Worm (Caenorhabditis elegans) whole organism, L4 larva: Measurements from ENCODE around the gene F40G12.4.

Experiments used
- F10B5.3 ChIP-seq: sonication (generic microtip); optimal IDR thresholded peaks from 2 replicates; lab custom pipeline; 2016; ENCODE audit warnings: mild to moderate bottlenecking, missing genetic modification characterization, missing compliant biosample characterization
- F44E2.7 ChIP-seq: fragments of 200-800 bp; sonication (Bioruptor generic); IDR thresholded peaks from 2 replicates; pipeline ENCODE4 v2.1.2; 2022; ENCODE audit warnings: missing genetic modification characterization, missing compliant biosample characterization
- R02D3.7 ChIP-seq: fragments of 150-350 bp; sonication (generic microtip); optimal IDR thresholded peaks from 3 replicates; lab custom pipeline; 2014; ENCODE audit warnings: missing biosample characterization, missing genetic modification characterization
- Y105C5A.15 ChIP-seq: fragments of 200-800 bp; sonication (Bioruptor generic); IDR thresholded peaks from 2 replicates; pipeline ENCODE4 v1.3.6; 2022; ENCODE audit warnings: missing genetic modification characterization, missing compliant biosample characterization
- Y75B8A.6 ChIP-seq: fragments of 200-800 bp; sonication (Bioruptor generic); IDR thresholded peaks from 2 replicates; pipeline ENCODE4 v1.3.6; 2022; ENCODE audit warnings: missing genetic modification reagents, missing genetic modification characterization, missing compliant biosample characterization
- ZK546.5 ChIP-seq, 2 experiments: sonication (generic microtip); optimal IDR thresholded peaks; 2 replicates each; lab custom pipeline; 2017; ENCODE audit warnings: missing biosample characterization in 2 of 2, missing genetic modification characterization in 2 of 2
- ceh-28 ChIP-seq: fragments of 150-350 bp; optimal IDR thresholded peaks from 2 replicates; lab custom pipeline; 2014; ENCODE audit warnings: missing biosample characterization, missing genetic modification reagents, missing genetic modification characterization
- ceh-44 ChIP-seq: fragments of 200-800 bp; sonication (Bioruptor generic); IDR thresholded peaks from 2 replicates; pipeline ENCODE4 v1.3.6; 2022; ENCODE audit warnings: missing genetic modification reagents, missing genetic modification characterization, missing compliant biosample characterization
- ces-1 ChIP-seq: fragments of 150-350 bp; sonication (generic microtip); optimal IDR thresholded peaks from 4 replicates; lab custom pipeline; 2014; ENCODE audit warnings: missing biosample characterization, missing genetic modification reagents, missing genetic modification characterization
- cey-2 ChIP-seq: sonication (generic microtip); optimal IDR thresholded peaks from 3 replicates; lab custom pipeline; 2017; ENCODE audit warnings: missing genetic modification characterization, mild to moderate bottlenecking, missing compliant biosample characterization, antibody characterized with exemption, borderline replicate concordance; ENCODE audit not compliant: insufficient read depth
- daf-12 ChIP-seq: fragments of 150-350 bp; optimal IDR thresholded peaks from 2 replicates; lab custom pipeline; 2014; ENCODE audit warnings: missing biosample characterization, missing genetic modification reagents, missing genetic modification characterization
- daf-16 ChIP-seq, 3 experiments: sonication (generic microtip); optimal IDR thresholded peaks; 2 replicates each; lab custom pipeline; 2016 to 2017; ENCODE audit warnings: missing genetic modification characterization in 3 of 3, missing genetic modification reagents in 3 of 3, mild to moderate bottlenecking in 2 of 3, missing compliant biosample characterization in 2 of 3, missing biosample characterization in 1 of 3, moderate library complexity in 1 of 3
- dmd-6 ChIP-seq: fragments of 200-800 bp; sonication (Bioruptor generic); IDR thresholded peaks from 2 replicates; pipeline ENCODE4 v1.3.6; 2022; ENCODE audit warnings: missing genetic modification reagents, missing genetic modification characterization, missing compliant biosample characterization
- dmd-8 ChIP-seq: fragments of 200-800 bp; sonication (Bioruptor generic); IDR thresholded peaks from 2 replicates; pipeline ENCODE4 v1.3.6; 2022; ENCODE audit warnings: missing genetic modification characterization, missing compliant biosample characterization
- dpl-1 ChIP-seq: fragments of 150-350 bp; optimal IDR thresholded peaks from 2 replicates; lab custom pipeline; 2014; ENCODE audit warnings: missing biosample characterization, missing genetic modification reagents, missing genetic modification characterization
- gei-8 ChIP-seq: fragments of 200-800 bp; sonication (Bioruptor generic); optimal IDR thresholded peaks from 2 replicates; lab custom pipeline; 2018; ENCODE audit warnings: mild to moderate bottlenecking, missing genetic modification characterization, missing compliant biosample characterization
- hmg-1.1 ChIP-seq: fragments of 200-800 bp; sonication (Bioruptor generic); IDR thresholded peaks from 2 replicates; pipeline ENCODE4 v1.3.6; 2022; ENCODE audit warnings: missing genetic modification reagents, missing genetic modification characterization, missing compliant biosample characterization
- jun-1 ChIP-seq: fragments of 150-350 bp; optimal IDR thresholded peaks from 2 replicates; lab custom pipeline; 2014; ENCODE audit warnings: missing biosample characterization, missing genetic modification reagents, missing genetic modification characterization
- lin-29 ChIP-seq: fragments of 200-800 bp; sonication (Bioruptor generic); IDR thresholded peaks from 2 replicates; pipeline ENCODE4 v1.3.6; 2022; ENCODE audit warnings: missing genetic modification reagents, missing genetic modification characterization, missing compliant biosample characterization
- mdl-1 ChIP-seq, 2 experiments: fragments of 150-350 bp in 1 of 2; sonication (generic microtip) in 1 of 2; optimal IDR thresholded peaks; 2 replicates each; lab custom pipeline; 2014 to 2017; ENCODE audit warnings: missing biosample characterization in 2 of 2, missing genetic modification characterization in 2 of 2
- mdt-29 ChIP-seq: fragments of 200-800 bp; sonication (Bioruptor generic); IDR thresholded peaks from 2 replicates; pipeline ENCODE4 v1.3.6; 2022; ENCODE audit warnings: missing genetic modification reagents, missing genetic modification characterization, missing compliant biosample characterization
- mxl-2 ChIP-seq: fragments of 200-800 bp; sonication (Bioruptor generic); conservative IDR thresholded peaks from 2 replicates; pipeline ENCODE4 v1.3.6; 2022; ENCODE audit warnings: missing genetic modification reagents, missing genetic modification characterization, missing compliant biosample characterization
- mxl-3 ChIP-seq: fragments of 200-800 bp; sonication (Bioruptor generic); optimal IDR thresholded peaks from 2 replicates; lab custom pipeline; 2018; ENCODE audit warnings: mild to moderate bottlenecking, missing genetic modification characterization, missing compliant biosample characterization
- nhr-10 ChIP-seq: fragments of 150-350 bp; optimal IDR thresholded peaks from 2 replicates; lab custom pipeline; 2014; ENCODE audit warnings: missing biosample characterization, missing genetic modification characterization
- nhr-42 ChIP-seq: fragments of 200-800 bp; sonication (Bioruptor generic); IDR thresholded peaks from 2 replicates; pipeline ENCODE4 v1.3.6; 2022; ENCODE audit warnings: missing genetic modification characterization, missing compliant biosample characterization
- nhr-48 ChIP-seq: sonication (generic microtip); optimal IDR thresholded peaks from 2 replicates; lab custom pipeline; 2016; ENCODE audit warnings: mild to moderate bottlenecking, missing genetic modification characterization, missing compliant biosample characterization
- nhr-76 ChIP-seq: fragments of 150-350 bp; optimal IDR thresholded peaks from 2 replicates; lab custom pipeline; 2014; ENCODE audit warnings: missing biosample characterization, missing genetic modification characterization
- pha-4 ChIP-seq, 2 experiments: fragments of 150-350 bp in 1 of 2; fragments of 200-800 bp in 1 of 2; sonication (Bioruptor generic) in 1 of 2; IDR thresholded peaks in 1 of 2; optimal IDR thresholded peaks in 1 of 2; 2 replicates each; pipeline versions ENCODE4 v1.3.6 to Lab custom; 2014 to 2022; ENCODE audit warnings: missing genetic modification characterization in 2 of 2, missing genetic modification reagents in 2 of 2, missing biosample characterization in 1 of 2, missing compliant biosample characterization in 1 of 2
- rbr-2 ChIP-seq: sonication (generic microtip); optimal IDR thresholded peaks from 2 replicates; lab custom pipeline; 2016; ENCODE audit warnings: missing genotype, missing genetic modification characterization, missing compliant biosample characterization
- saeg-2 ChIP-seq: fragments of 200-800 bp; sonication (Bioruptor generic); IDR thresholded peaks from 2 replicates; pipeline ENCODE4 v1.3.6; 2022; ENCODE audit warnings: missing genetic modification reagents, missing genetic modification characterization, missing compliant biosample characterization
- sdz-12 ChIP-seq: fragments of 200-800 bp; sonication (Bioruptor generic); optimal IDR thresholded peaks from 2 replicates; lab custom pipeline; 2018; ENCODE audit warnings: mild to moderate bottlenecking, missing genetic modification characterization, missing compliant biosample characterization
- set-16 ChIP-seq: fragments of 200-800 bp; sonication (Bioruptor generic); IDR thresholded peaks from 2 replicates; pipeline ENCODE4 v1.3.6; 2022; ENCODE audit warnings: missing genetic modification reagents, missing genetic modification characterization, missing compliant biosample characterization
- skn-1 ChIP-seq: fragments of 150-350 bp; optimal IDR thresholded peaks from 2 replicates; lab custom pipeline; 2014; ENCODE audit warnings: missing biosample characterization, missing genetic modification characterization
- snpc-1.2 ChIP-seq: fragments of 200-800 bp; sonication (Bioruptor generic); IDR thresholded peaks from 2 replicates; pipeline ENCODE4 v1.3.6; 2022; ENCODE audit warnings: missing genetic modification reagents, missing genetic modification characterization, missing compliant biosample characterization
- tag-97 ChIP-seq: fragments of 200-800 bp; sonication (Bioruptor generic); IDR thresholded peaks from 2 replicates; pipeline ENCODE4 v1.3.6; 2022; ENCODE audit warnings: missing genetic modification characterization, missing compliant biosample characterization
- vab-7 ChIP-seq: fragments of 200-800 bp; sonication (Bioruptor generic); IDR thresholded peaks from 2 replicates; pipeline ENCODE4 v1.3.6; 2022; ENCODE audit warnings: missing genetic modification reagents, missing genetic modification characterization, missing compliant biosample characterization
- zfp-2 ChIP-seq: sonication (generic microtip); optimal IDR thresholded peaks from 2 replicates; lab custom pipeline; 2016; ENCODE audit warnings: mild to moderate bottlenecking, missing genetic modification characterization, missing compliant biosample characterization
- zfp-3 ChIP-seq: fragments of 200-800 bp; sonication (Bioruptor generic); conservative IDR thresholded peaks from 2 replicates; pipeline ENCODE4 v1.3.6; 2022; ENCODE audit warnings: missing genetic modification reagents, missing genetic modification characterization, missing compliant biosample characterization
- zip-11 ChIP-seq: fragments of 200-800 bp; sonication (Bioruptor generic); IDR thresholded peaks from 2 replicates; pipeline ENCODE4 v1.3.6; 2022; ENCODE audit warnings: missing genetic modification characterization, missing compliant biosample characterization

The F40G12.4 gene

DNA sequence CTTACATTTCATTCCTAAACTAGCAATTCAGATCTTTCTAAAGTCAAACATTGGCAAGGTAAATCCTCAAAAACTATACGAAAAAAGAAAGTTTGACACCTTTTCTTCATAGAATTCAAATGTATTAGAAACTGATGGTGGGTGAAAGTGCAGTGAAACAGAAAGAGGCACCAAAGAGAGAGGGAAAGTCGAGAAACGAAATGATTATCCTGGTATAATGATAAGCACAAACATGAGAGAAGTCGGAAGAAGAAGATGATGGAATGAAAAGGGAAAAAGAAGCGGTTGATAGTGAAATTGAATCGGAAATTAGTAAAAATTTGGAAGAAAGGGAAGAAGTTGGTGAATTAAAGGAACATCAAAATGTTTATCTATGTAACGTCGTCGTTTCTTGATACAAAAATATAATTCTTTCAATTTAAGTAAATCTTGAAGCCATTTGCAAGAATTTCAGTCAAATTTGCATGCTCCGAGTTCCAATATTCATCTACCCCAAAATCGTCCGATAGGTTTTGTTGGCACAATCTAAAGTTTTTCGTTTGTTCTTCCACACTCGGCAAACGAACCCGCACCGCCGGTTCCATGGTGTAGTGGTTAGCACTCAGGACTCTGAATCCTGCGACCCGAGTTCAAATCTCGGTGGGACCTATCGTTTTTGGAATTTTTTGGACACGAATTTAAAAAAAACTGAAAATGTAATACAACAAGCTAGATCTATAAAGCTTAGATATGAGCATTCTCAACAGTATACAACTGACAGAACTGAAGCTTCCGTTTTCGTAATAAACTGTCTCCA lies 37.5 kb downstream of the F40G12.4 start (continued):
- TF ChIP-seq ceh-28 (no peak), lin-29 (GFP tag; lab: Robert Waterston, UW) (no peak), R02D3.7 (no peak), saeg-2 (GFP tag; lab: Robert Waterston, UW) (no peak), dmd-6 (GFP tag; lab: Robert Waterston, UW) (0 out of 2 replicates have a peak, but pooled peaks have one; percentile 22), hmg-1.1 (no peak), F10B5.3 (tag; lab: Kevin White, UChicago) (no peak), F44E2.7 (GFP tag; lab: Robert Waterston, UW) (no peak), ceh-44 (0 out of 2 replicates have a peak, but pooled peaks have one; percentile 74), mxl-3 (GFP tag; lab: Kevin White, UChicago) (no peak), nhr-76 (tag; lab: Kevin White, UChicago) (no peak), Y75B8A.6 (no peak), ZK546.5 (tag; optimal IDR thresholded peaks at IDR 0.05; lab: Kevin White, UChicago) (no peak), vab-7 (0 out of 2 replicates have a peak, but pooled peaks have one; percentile 59), sdz-12 (GFP tag; lab: Kevin White, UChicago) (no peak), snpc-1.2 (GFP tag; lab: Robert Waterston, UW) (no peak; the same call in 1 of the 2 replicates), zfp-2 (tag; lab: Kevin White, UChicago) (no peak), nhr-42 (GFP tag; lab: Robert Waterston, UW) (no peak), zfp-3 (GFP tag; lab: Robert Waterston, UW) (no peak), Y105C5A.15 (GFP tag; lab: Robert Waterston, UW) (no peak), daf-12 (tag; lab: Kevin White, UChicago) (no peak), skn-1 (tag; lab: Kevin White, UChicago) (no peak), dmd-8 (GFP tag; lab: Robert Waterston, UW) (no peak), pha-4 (GFP tag; IDR thresholded peaks at IDR 0.05; lab: Robert Waterston, UW) (peak; percentile 54; the same call in 1 of the 2 replicates), pha-4 (tag; optimal IDR thresholded peaks at IDR 0.05; lab: Kevin White, UChicago) (no peak), mdl-1 (tag; optimal IDR thresholded peaks at IDR 0.05; lab: Kevin White, UChicago) (no peak), nhr-48 (tag; lab: Kevin White, UChicago) (no peak), rbr-2 (tag; lab: Kevin White, UChicago) (no peak)

DNA sequence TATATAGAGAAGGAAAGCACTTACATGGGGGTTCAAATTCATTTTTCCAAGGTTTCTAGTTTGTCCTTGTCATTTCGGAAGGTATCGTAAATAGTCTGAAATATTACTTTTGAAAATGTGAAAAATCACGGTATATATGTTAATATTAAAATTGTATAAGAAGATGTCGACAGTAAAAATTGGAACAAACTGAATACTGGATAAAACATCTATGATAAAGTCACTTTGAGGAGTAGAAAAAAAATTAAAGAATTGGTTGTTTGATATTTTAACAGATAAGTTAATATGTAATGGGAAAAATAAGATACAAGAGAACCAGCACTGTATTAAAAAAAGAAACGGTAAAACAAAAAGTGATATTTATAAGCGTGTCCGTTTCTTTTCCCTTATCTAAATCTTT lies 42.1 kb downstream of the F40G12.4 start, which contains the start of gene nep-21:
Gene nep-21 (minus strand): TSS at position 101 of the 400 bp plus-strand sequence.
- no peak for TF ChIP-seq nhr-42 (GFP tag; lab: Robert Waterston, UW)
- no peak for TF ChIP-seq F44E2.7 (GFP tag; lab: Robert Waterston, UW)
- no peak for TF ChIP-seq ces-1 (GFP tag; lab: Kevin White, UChicago)
- no peak for TF ChIP-seq nhr-10 (tag; lab: Kevin White, UChicago)
- no peak for TF ChIP-seq tag-97
- no peak for TF ChIP-seq jun-1
- TF ChIP-seq hmg-1.1: no peak
- TF ChIP-seq mdt-29 (GFP tag; lab: Robert Waterston, UW): no peak
- TF ChIP-seq pha-4 (GFP tag; IDR thresholded peaks at IDR 0.05; lab: Robert Waterston, UW): no peak
- no peak for TF ChIP-seq pha-4 (tag; optimal IDR thresholded peaks at IDR 0.05; lab: Kevin White, UChicago)
- TF ChIP-seq dmd-8 (GFP tag; lab: Robert Waterston, UW): no peak
- TF ChIP-seq ceh-28: no peak
- TF ChIP-seq cey-2 (tag; lab: Kevin White, UChicago): no peak
- no peak for TF ChIP-seq dpl-1 (GFP tag; lab: Kevin White, UChicago)
- TF ChIP-seq Y75B8A.6: no peak
- TF ChIP-seq daf-16 (GFP tag; optimal IDR thresholded peaks at IDR 0.05; lab: Kevin White, UChicago): no peak
- TF ChIP-seq daf-16 (tag; optimal IDR thresholded peaks at IDR 0.05; lab: Kevin White, UChicago): no peak
- TF ChIP-seq gei-8 (GFP tag; lab: Kevin White, UChicago): no peak
- no peak for TF ChIP-seq R02D3.7
- TF ChIP-seq set-16: no peak
- no peak for TF ChIP-seq zip-11 (GFP tag; lab: Robert Waterston, UW)
- TF ChIP-seq mxl-2: no peak
- TF ChIP-seq, all 104 proteins: peak for 0
